Worm (Caenorhabditis elegans) whole organism, L3 larva: ENCODE data around the gene T18D3.6.

Source experiments
- aly-2 ChIP-seq: fragments of 150-350 bp; optimal IDR thresholded peaks from 2 replicates; lab custom pipeline; 2014; ENCODE audit warnings: missing biosample characterization, missing genetic modification characterization
- elt-1 ChIP-seq: fragments of 150-350 bp; optimal IDR thresholded peaks from 2 replicates; lab custom pipeline; 2014; ENCODE audit warnings: missing biosample characterization, missing genetic modification characterization
- elt-3 ChIP-seq, 3 experiments: fragments of 150-350 bp in 1 of 3; sonication (generic microtip) in 2 of 3; optimal IDR thresholded peaks; 2 replicates in 2 of 3; 4 replicates in 1 of 3; lab custom pipeline; 2014 to 2017; ENCODE audit warnings: missing biosample characterization in 3 of 3, missing genetic modification characterization in 3 of 3
- nfya-1 ChIP-seq: sonication (generic microtip); optimal IDR thresholded peaks from 2 replicates; lab custom pipeline; 2017; ENCODE audit warnings: missing genetic modification characterization, mild to moderate bottlenecking, missing compliant biosample characterization, antibody characterized with exemption, moderate library complexity; ENCODE audit not compliant: insufficient read depth
- skn-1 ChIP-seq: fragments of 150-350 bp; optimal IDR thresholded peaks from 2 replicates; lab custom pipeline; 2014; ENCODE audit warnings: missing biosample characterization, missing genetic modification characterization
- ztf-11 ChIP-seq: fragments of 150-350 bp; optimal IDR thresholded peaks from 2 replicates; lab custom pipeline; 2014; ENCODE audit warnings: missing biosample characterization, missing genetic modification characterization

DNA sequence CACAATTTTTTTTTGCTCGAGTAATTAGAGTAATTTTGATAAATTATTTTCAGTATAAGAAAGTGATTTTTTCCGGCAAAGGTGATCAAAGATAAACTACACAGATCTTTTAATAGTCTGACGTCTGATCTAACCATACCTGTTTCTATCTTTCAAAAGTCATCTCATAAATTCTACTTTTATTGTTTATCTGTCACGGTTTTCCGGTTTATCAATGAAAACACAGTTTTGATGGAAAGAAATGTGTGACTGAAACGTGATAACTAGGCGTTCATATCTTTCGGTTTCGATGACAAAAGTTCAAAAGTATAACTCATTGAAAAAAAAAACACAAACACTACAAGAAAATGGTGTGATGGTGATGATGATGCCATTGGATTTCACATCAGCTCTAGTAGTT is 27.1 kb upstream of the T18D3.6 start:
- TF ChIP-seq nfya-1 (tag; lab: Kevin White, UChicago) (no peak), ztf-11 (tag; lab: Kevin White, UChicago) (no peak), elt-1 (tag; lab: Kevin White, UChicago) (no peak), elt-3 (tag; optimal IDR thresholded peaks at IDR 0.05; lab: Kevin White, UChicago) (no peak), skn-1 (tag; lab: Kevin White, UChicago) (no peak), aly-2 (no peak)
